Worm (Caenorhabditis elegans): ENCODE measurements around the gene memb-2.

- TF ChIP-seq him-1 (tag; optimal IDR thresholded peaks at IDR 0.05) = no peak
- no peak for TF ChIP-seq W03F9.2 (tag; optimal IDR thresholded peaks at IDR 0.05)
Measured at ce11 chrV:5651905-5652304, 32.0 kb upstream of the memb-2 start.

Measured in whole organism, L4/young adult.